Worm (Caenorhabditis elegans) whole organism, L4 larva: ENCODE results near the gene sshk-1.

Experiments
- D1046.2 ChIP-seq: fragments of 200-800 bp; sonication (Bioruptor generic); IDR thresholded peaks from 2 replicates; pipeline ENCODE4 v1.3.6; 2022; ENCODE audit warnings: missing genetic modification characterization, missing compliant biosample characterization
- F10B5.3 ChIP-seq: sonication (generic microtip); optimal IDR thresholded peaks from 2 replicates; lab custom pipeline; 2016; ENCODE audit warnings: mild to moderate bottlenecking, missing genetic modification characterization, missing compliant biosample characterization
- F49E8.2 ChIP-seq: sonication (generic microtip); optimal IDR thresholded peaks from 2 replicates; lab custom pipeline; 2016; ENCODE audit warnings: missing compliant biosample characterization, mild to moderate bottlenecking, missing genetic modification characterization, borderline replicate concordance
- T20F7.1 ChIP-seq: fragments of 200-800 bp; sonication (Bioruptor generic); optimal IDR thresholded peaks from 2 replicates; lab custom pipeline; 2018; ENCODE audit warnings: mild to moderate bottlenecking, missing genetic modification characterization, missing compliant biosample characterization
- T26A8.4 ChIP-seq: fragments of 200-800 bp; sonication (Bioruptor generic); IDR thresholded peaks from 2 replicates; pipeline ENCODE4 v1.3.6; 2022; ENCODE audit warnings: missing genetic modification characterization, missing compliant biosample characterization
- Y48G9A.11 ChIP-seq: fragments of 200-800 bp; sonication (Bioruptor generic); IDR thresholded peaks from 2 replicates; pipeline ENCODE4 v1.3.6; 2022; ENCODE audit warnings: missing genetic modification reagents, missing genetic modification characterization, missing compliant biosample characterization
- ZK546.5 ChIP-seq, 2 experiments: sonication (generic microtip); optimal IDR thresholded peaks; 2 replicates each; lab custom pipeline; 2017; ENCODE audit warnings: missing biosample characterization in 2 of 2, missing genetic modification characterization in 2 of 2
- aha-1 ChIP-seq: fragments of 150-350 bp; peaks from one replicate; lab custom pipeline; 2014; ENCODE audit warnings: missing biosample characterization, missing genetic modification characterization
- ama-1 ChIP-seq: fragments of 150-350 bp; optimal IDR thresholded peaks from 2 replicates; lab custom pipeline; 2014; ENCODE audit warnings: inconsistent platforms, mixed read lengths
- arid-1 ChIP-seq: fragments of 200-800 bp; sonication (Bioruptor generic); conservative IDR thresholded peaks from 2 replicates; pipeline ENCODE4 v1.3.6; 2022; ENCODE audit warnings: missing genetic modification reagents, missing genetic modification characterization, missing compliant biosample characterization
- ceh-32 ChIP-seq: sonication (generic microtip); optimal IDR thresholded peaks from 2 replicates; lab custom pipeline; 2016; ENCODE audit warnings: mild to moderate bottlenecking, missing genetic modification characterization, missing compliant biosample characterization; ENCODE audit not compliant: poor library complexity
- ces-1 ChIP-seq: fragments of 150-350 bp; sonication (generic microtip); optimal IDR thresholded peaks from 4 replicates; lab custom pipeline; 2014; ENCODE audit warnings: missing biosample characterization, missing genetic modification reagents, missing genetic modification characterization
- cey-2 ChIP-seq: sonication (generic microtip); optimal IDR thresholded peaks from 3 replicates; lab custom pipeline; 2017; ENCODE audit warnings: missing genetic modification characterization, mild to moderate bottlenecking, missing compliant biosample characterization, antibody characterized with exemption, borderline replicate concordance; ENCODE audit not compliant: insufficient read depth
- ctbp-1 ChIP-seq: fragments of 200-800 bp; sonication (Bioruptor generic); IDR thresholded peaks from 2 replicates; pipeline ENCODE4 v1.3.6; 2022; ENCODE audit warnings: missing genetic modification reagents, missing genetic modification characterization, missing compliant biosample characterization
- daf-16 ChIP-seq, 3 experiments: sonication (generic microtip); optimal IDR thresholded peaks; 2 replicates each; lab custom pipeline; 2016 to 2017; ENCODE audit warnings: missing genetic modification characterization in 3 of 3, missing genetic modification reagents in 3 of 3, mild to moderate bottlenecking in 2 of 3, missing compliant biosample characterization in 2 of 3, missing biosample characterization in 1 of 3, moderate library complexity in 1 of 3
- daf-8 ChIP-seq: fragments of 200-800 bp; sonication (Bioruptor generic); IDR thresholded peaks from 2 replicates; pipeline ENCODE4 v1.3.6; 2022; ENCODE audit warnings: missing genetic modification characterization, missing compliant biosample characterization
- dmd-8 ChIP-seq: fragments of 200-800 bp; sonication (Bioruptor generic); IDR thresholded peaks from 2 replicates; pipeline ENCODE4 v1.3.6; 2022; ENCODE audit warnings: missing genetic modification characterization, missing compliant biosample characterization
- dmd-9 ChIP-seq: fragments of 200-800 bp; sonication (Bioruptor generic); IDR thresholded peaks from 2 replicates; pipeline ENCODE4 v1.3.6; 2022; ENCODE audit warnings: missing genetic modification reagents, missing genetic modification characterization, missing compliant biosample characterization
- duxl-1 ChIP-seq: sonication (generic microtip); optimal IDR thresholded peaks from 2 replicates; lab custom pipeline; 2016; ENCODE audit warnings: mild to moderate bottlenecking, missing genetic modification characterization, moderate library complexity, missing compliant biosample characterization; ENCODE audit not compliant: poor library complexity
- dve-1 ChIP-seq: sonication (generic microtip); optimal IDR thresholded peaks from 2 replicates; lab custom pipeline; 2017; ENCODE audit warnings: antibody characterized with exemption, mild to moderate bottlenecking, missing genetic modification characterization, missing compliant biosample characterization; ENCODE audit not compliant: insufficient read depth
- egl-43 ChIP-seq: fragments of 200-800 bp; sonication (Bioruptor generic); IDR thresholded peaks from 2 replicates; pipeline ENCODE4 v1.3.6; 2022; ENCODE audit warnings: missing genetic modification reagents, missing genetic modification characterization, missing compliant biosample characterization
- hif-1 ChIP-seq, 2 experiments: sonication (generic microtip); optimal IDR thresholded peaks; 2 replicates each; lab custom pipeline; 2016 to 2017; ENCODE audit warnings: missing compliant biosample characterization in 2 of 2, missing genetic modification characterization in 2 of 2, missing genetic modification reagents in 2 of 2, missing genotype in 2 of 2, mild to moderate bottlenecking in 1 of 2
- hlh-30 ChIP-seq: sonication (generic microtip); optimal IDR thresholded peaks from 2 replicates; lab custom pipeline; 2017; ENCODE audit warnings: antibody characterized with exemption, mild to moderate bottlenecking, missing genetic modification characterization, missing compliant biosample characterization; ENCODE audit not compliant: insufficient read depth
- hmg-1.1 ChIP-seq: fragments of 200-800 bp; sonication (Bioruptor generic); IDR thresholded peaks from 2 replicates; pipeline ENCODE4 v1.3.6; 2022; ENCODE audit warnings: missing genetic modification reagents, missing genetic modification characterization, missing compliant biosample characterization
- jun-1 ChIP-seq: fragments of 150-350 bp; optimal IDR thresholded peaks from 2 replicates; lab custom pipeline; 2014; ENCODE audit warnings: missing biosample characterization, missing genetic modification reagents, missing genetic modification characterization
- lin-13 ChIP-seq: fragments of 150-350 bp; optimal IDR thresholded peaks from 2 replicates; lab custom pipeline; 2014; ENCODE audit warnings: missing biosample characterization, missing genetic modification reagents, missing genetic modification characterization
- lin-38 ChIP-seq: fragments of 200-800 bp; sonication (Bioruptor generic); IDR thresholded peaks from 2 replicates; pipeline ENCODE4 v1.3.6; 2022; ENCODE audit warnings: missing genetic modification reagents, missing genetic modification characterization, missing compliant biosample characterization
- lsy-2 ChIP-seq, 2 experiments: fragments of 150-350 bp in 1 of 2; sonication (generic microtip) in 1 of 2; optimal IDR thresholded peaks; 2 replicates each; lab custom pipeline; 2014 to 2017; ENCODE audit warnings: missing biosample characterization in 2 of 2, missing genetic modification characterization in 2 of 2
- mep-1 ChIP-seq: fragments of 150-350 bp; sonication (generic microtip); optimal IDR thresholded peaks from 3 replicates; lab custom pipeline; 2014; ENCODE audit warnings: missing biosample characterization, missing genetic modification characterization
- nhr-102 ChIP-seq: sonication (generic microtip); optimal IDR thresholded peaks from 2 replicates; lab custom pipeline; 2016; ENCODE audit warnings: mild to moderate bottlenecking, missing genetic modification characterization, moderate library complexity, missing compliant biosample characterization
- nhr-111 ChIP-seq: fragments of 200-800 bp; sonication (Bioruptor generic); optimal IDR thresholded peaks from 2 replicates; lab custom pipeline; 2018; ENCODE audit warnings: mild to moderate bottlenecking, missing genetic modification characterization, missing compliant biosample characterization
- nhr-6 ChIP-seq: fragments of 150-350 bp; optimal IDR thresholded peaks from 2 replicates; lab custom pipeline; 2014; ENCODE audit warnings: missing biosample characterization, missing genetic modification characterization
- pha-4 ChIP-seq, 2 experiments: fragments of 150-350 bp in 1 of 2; fragments of 200-800 bp in 1 of 2; sonication (Bioruptor generic) in 1 of 2; IDR thresholded peaks in 1 of 2; optimal IDR thresholded peaks in 1 of 2; 2 replicates each; pipeline versions ENCODE4 v1.3.6 to Lab custom; 2014 to 2022; ENCODE audit warnings: missing genetic modification characterization in 2 of 2, missing genetic modification reagents in 2 of 2, missing biosample characterization in 1 of 2, missing compliant biosample characterization in 1 of 2
- sdz-12 ChIP-seq: fragments of 200-800 bp; sonication (Bioruptor generic); optimal IDR thresholded peaks from 2 replicates; lab custom pipeline; 2018; ENCODE audit warnings: mild to moderate bottlenecking, missing genetic modification characterization, missing compliant biosample characterization
- spr-3 ChIP-seq: fragments of 200-800 bp; sonication (Bioruptor generic); optimal IDR thresholded peaks from 2 replicates; lab custom pipeline; 2018; ENCODE audit warnings: mild to moderate bottlenecking, missing genetic modification characterization, missing compliant biosample characterization
- unc-130 ChIP-seq: sonication (generic microtip); optimal IDR thresholded peaks from 2 replicates; lab custom pipeline; 2016; ENCODE audit warnings: missing genetic modification reagents, missing genetic modification characterization, missing compliant biosample characterization
- unc-62 ChIP-seq, 3 experiments: fragments of 150-350 bp in 1 of 3; sonication (generic microtip); optimal IDR thresholded peaks in 2 of 3; peaks in 1 of 3; 1 replicate in 1 of 3; 2 replicates in 2 of 3; lab custom pipeline; 2014 to 2017; ENCODE audit warnings: missing biosample characterization in 3 of 3, missing genetic modification characterization in 3 of 3, missing genetic modification reagents in 3 of 3, missing genotype in 1 of 3
- vab-7 ChIP-seq: fragments of 200-800 bp; sonication (Bioruptor generic); IDR thresholded peaks from 2 replicates; pipeline ENCODE4 v1.3.6; 2022; ENCODE audit warnings: missing genetic modification reagents, missing genetic modification characterization, missing compliant biosample characterization
- zfp-2 ChIP-seq: sonication (generic microtip); optimal IDR thresholded peaks from 2 replicates; lab custom pipeline; 2016; ENCODE audit warnings: mild to moderate bottlenecking, missing genetic modification characterization, missing compliant biosample characterization
- zip-11 ChIP-seq: fragments of 200-800 bp; sonication (Bioruptor generic); IDR thresholded peaks from 2 replicates; pipeline ENCODE4 v1.3.6; 2022; ENCODE audit warnings: missing genetic modification characterization, missing compliant biosample characterization
- zip-2 ChIP-seq: fragments of 150-350 bp; optimal IDR thresholded peaks from 2 replicates; lab custom pipeline; 2014; ENCODE audit warnings: missing biosample characterization, missing genetic modification characterization

The sshk-1 gene

DNA sequence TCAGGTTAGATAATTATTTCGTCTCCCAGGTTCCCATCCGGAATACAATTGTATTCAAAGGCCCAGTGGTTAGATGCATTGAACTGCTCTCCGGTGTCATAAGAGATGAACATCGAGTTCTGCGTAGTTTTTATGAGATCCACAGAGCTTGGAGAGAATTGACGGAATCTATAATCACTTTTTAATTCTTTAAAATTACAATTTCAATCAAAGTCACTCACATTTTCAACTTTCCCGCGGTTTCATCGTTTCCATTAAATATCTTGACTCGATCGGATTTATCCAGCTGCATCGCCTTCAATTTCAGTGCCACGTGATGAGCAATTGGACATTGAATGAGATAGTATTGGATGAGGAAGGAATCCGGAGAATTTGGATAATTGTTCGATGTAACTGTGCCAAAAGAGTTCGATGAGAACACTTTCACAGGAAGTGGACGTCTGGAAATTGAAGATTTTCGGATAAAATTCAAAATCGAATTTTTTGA lies 31.8 kb downstream of the sshk-1 start:
- TF ChIP-seq hlh-30 (peak; percentile 36), unc-62 (GFP tag; optimal IDR thresholded peaks at IDR 0.05 in 1 of 2; lab: Kevin White, UChicago) (peak in 1 of 2 experiments; percentile 46), unc-62 (tag; optimal IDR thresholded peaks at IDR 0.05; lab: Kevin White, UChicago) (no peak), mep-1 (tag; lab: Kevin White, UChicago) (peak; percentile 39), arid-1 (GFP tag; lab: Robert Waterston, UW) (peak; percentile 70; the same call in 1 of the 2 replicates), lin-38 (GFP tag; lab: Robert Waterston, UW) (peak; percentile 56), zfp-2 (tag; lab: Kevin White, UChicago) (no peak), spr-3 (GFP tag; lab: Kevin White, UChicago) (peak; percentile 53), lsy-2 (tag; optimal IDR thresholded peaks at IDR 0.05; lab: Kevin White, UChicago) (peak in 1 of 2 experiments; percentile 64), T26A8.4 (GFP tag; lab: Robert Waterston, UW) (peak; percentile 51; the same call in 1 of the 2 replicates), daf-8 (GFP tag; lab: Robert Waterston, UW) (no peak), aha-1 (tag; lab: Kevin White, UChicago) (peak; percentile 37), cey-2 (tag; lab: Kevin White, UChicago) (no peak), jun-1 (tag; lab: Kevin White, UChicago) (no peak), duxl-1 (tag; lab: Kevin White, UChicago) (peak; percentile 56), vab-7 (GFP tag; lab: Robert Waterston, UW) (no peak), nhr-6 (tag; lab: Kevin White, UChicago) (no peak), unc-130 (peak; percentile 6), F49E8.2 (tag; lab: Kevin White, UChicago) (peak; percentile 91), dmd-8 (no peak), Y48G9A.11 (GFP tag; lab: Robert Waterston, UW) (no peak), D1046.2 (GFP tag; lab: Robert Waterston, UW) (peak; percentile 28; the same call in 1 of the 2 replicates), F10B5.3 (tag; lab: Kevin White, UChicago) (peak; percentile 54), ceh-32 (tag; lab: Kevin White, UChicago) (no peak), sdz-12 (GFP tag; lab: Kevin White, UChicago) (peak; percentile 51), ZK546.5 (tag; optimal IDR thresholded peaks at IDR 0.05; lab: Kevin White, UChicago) (no peak), hmg-1.1 (GFP tag; lab: Robert Waterston, UW) (0 out of 2 replicates have a peak, but pooled peaks have one; percentile 26), T20F7.1 (GFP tag; lab: Kevin White, UChicago) (no peak), zip-11 (no peak), egl-43 (0 out of 2 replicates have a peak, but pooled peaks have one; percentile 46), lin-13 (GFP tag; lab: Kevin White, UChicago) (peak; percentile 26), dve-1 (tag; lab: Kevin White, UChicago) (peak; percentile 26), ces-1 (GFP tag; lab: Kevin White, UChicago) (no peak), ctbp-1 (GFP tag; lab: Robert Waterston, UW) (peak; percentile 38), pha-4 (GFP tag; IDR thresholded peaks at IDR 0.05; lab: Robert Waterston, UW) (peak; percentile 42; the same call in 1 of the 2 replicates), pha-4 (tag; optimal IDR thresholded peaks at IDR 0.05; lab: Kevin White, UChicago) (no peak), zip-2 (tag; lab: Kevin White, UChicago) (peak; percentile 28), hif-1 (tag; optimal IDR thresholded peaks at IDR 0.05; lab: Kevin White, UChicago) (no peak), nhr-102 (tag; lab: Kevin White, UChicago) (peak; percentile 41), nhr-111 (GFP tag; lab: Kevin White, UChicago) (peak; percentile 17), daf-16 (GFP tag; optimal IDR thresholded peaks at IDR 0.05; lab: Kevin White, UChicago) (peak in 1 of 2 experiments; percentile 63), daf-16 (tag; optimal IDR thresholded peaks at IDR 0.05; lab: Kevin White, UChicago) (peak; percentile 9), dmd-9 (GFP tag; lab: Robert Waterston, UW) (no peak), ama-1 (lab: Kevin White, UChicago) (peak; percentile 79)
